Fruit fly (Drosophila melanogaster) whole organism, embryonic: ENCODE results near the gene Slh.

Experiments
- CG11504 ChIP-seq: fragments of 200-800 bp; sonication (Bioruptor generic); optimal IDR thresholded peaks from 3 replicates; lab custom pipeline; 2019; ENCODE audit warnings: missing biosample characterization, mild to moderate bottlenecking, missing genetic modification characterization, moderate library complexity
- CG13894 ChIP-seq: fragments of 200-800 bp; sonication (Bioruptor generic); optimal IDR thresholded peaks from 3 replicates; lab custom pipeline; 2018; ENCODE audit warnings: missing biosample characterization, mild to moderate bottlenecking, missing genetic modification characterization, moderate library complexity
- CG14965 ChIP-seq: fragments of 200-800 bp; sonication (Bioruptor generic); optimal IDR thresholded peaks from 2 replicates; lab custom pipeline; 2016; ENCODE audit warnings: missing biosample characterization, missing genetic modification characterization, borderline replicate concordance
- CG16863 ChIP-seq: fragments of 200-800 bp; sonication (Bioruptor generic); optimal IDR thresholded peaks from 3 replicates; lab custom pipeline; 2016; ENCODE audit warnings: missing biosample characterization, missing genetic modification characterization
- CG17829 ChIP-seq: fragments of 200-800 bp; optimal IDR thresholded peaks from 2 replicates; lab custom pipeline; 2019; ENCODE audit warnings: missing biosample characterization, mild to moderate bottlenecking, missing genetic modification characterization, moderate library complexity
- CG17912 ChIP-seq: fragments of 200-800 bp; sonication (Bioruptor generic); optimal IDR thresholded peaks from 2 replicates; lab custom pipeline; 2018; ENCODE audit warnings: missing biosample characterization, mild to moderate bottlenecking, missing genetic modification characterization
- CG4282 ChIP-seq: fragments of 200-800 bp; sonication (Bioruptor generic); optimal IDR thresholded peaks from 2 replicates; lab custom pipeline; 2016; ENCODE audit warnings: missing biosample characterization, missing genetic modification characterization
- CG4360 ChIP-seq: fragments of 200-800 bp; sonication (Bioruptor generic); IDR thresholded peaks from 2 replicates; pipeline ENCODE4 v1.3.6; 2022; ENCODE audit warnings: missing biosample characterization, missing genetic modification characterization
- CG5953 ChIP-seq: fragments of 200-800 bp; sonication (Bioruptor generic); IDR thresholded peaks from 2 replicates; pipeline ENCODE4 v1.3.6; 2022; ENCODE audit warnings: missing biosample characterization, missing genetic modification characterization
- CG6854 ChIP-seq: fragments of 200-800 bp; sonication (Bioruptor generic); optimal IDR thresholded peaks from 3 replicates; lab custom pipeline; 2017; ENCODE audit warnings: missing biosample characterization, mild to moderate bottlenecking, missing genetic modification characterization
- CG9609 ChIP-seq: fragments of 200-800 bp; sonication (Bioruptor generic); optimal IDR thresholded peaks from 3 replicates; lab custom pipeline; 2016; ENCODE audit warnings: missing biosample characterization, missing genetic modification characterization
- CG9876 ChIP-seq: fragments of 200-800 bp; sonication (Bioruptor generic); optimal IDR thresholded peaks from 2 replicates; lab custom pipeline; 2016; ENCODE audit warnings: missing biosample characterization, missing genetic modification characterization
- D ChIP-seq, 2 experiments: fragments of 200-800 bp in 1 of 2; fragments of >200 bp in 1 of 2; sonication (Bioruptor generic) in 1 of 2; optimal IDR thresholded peaks; 2 replicates in 1 of 2; 3 replicates in 1 of 2; lab custom pipeline; 2017; ENCODE audit warnings: mild to moderate bottlenecking in 1 of 2, missing biosample characterization in 1 of 2, missing genetic modification characterization in 1 of 2, missing genetic modification reagents in 1 of 2
- Doc2 ChIP-seq: fragments of 200-800 bp; sonication (Bioruptor generic); IDR thresholded peaks from 2 replicates; pipeline ENCODE4 v1.3.6; 2022; ENCODE audit warnings: missing biosample characterization, missing genetic modification characterization
- Doc3 ChIP-seq: fragments of 200-800 bp; sonication (Bioruptor generic); IDR thresholded peaks from 3 replicates; pipeline ENCODE4 v1.3.6; 2022; ENCODE audit warnings: missing biosample characterization, missing genetic modification characterization; ENCODE audit not compliant: partially characterized antibody
- Dp ChIP-seq: fragments of 200-800 bp; sonication (Bioruptor generic); optimal IDR thresholded peaks from 2 replicates; lab custom pipeline; 2018; ENCODE audit warnings: missing biosample characterization, mild to moderate bottlenecking, missing genetic modification characterization, moderate library complexity
- E2f1 ChIP-seq: fragments of 200-800 bp; sonication (Bioruptor generic); IDR thresholded peaks from 2 replicates; pipeline ENCODE4 v1.3.6; 2022; ENCODE audit warnings: missing biosample characterization, missing genetic modification characterization
- Fer3 ChIP-seq: fragments of 200-800 bp; sonication (Bioruptor generic); optimal IDR thresholded peaks from 2 replicates; lab custom pipeline; 2018; ENCODE audit warnings: missing biosample characterization, mild to moderate bottlenecking, missing genetic modification characterization, moderate library complexity
- Mad ChIP-seq: fragments of 200-800 bp; sonication (Bioruptor generic); optimal IDR thresholded peaks from 2 replicates; lab custom pipeline; 2016; ENCODE audit warnings: missing biosample characterization, missing genetic modification characterization
- NK7.1 ChIP-seq: fragments of 200-800 bp; sonication (Bioruptor generic); optimal IDR thresholded peaks from 3 replicates; lab custom pipeline; 2016; ENCODE audit warnings: missing biosample characterization, missing genetic modification characterization
- Rfx ChIP-seq: fragments of 200-800 bp; sonication (Bioruptor generic); IDR thresholded peaks from 2 replicates; pipeline ENCODE4 v1.3.6; 2022; ENCODE audit warnings: missing biosample characterization, missing genetic modification characterization
- Sox102F ChIP-seq: fragments of 200-800 bp; sonication (Bioruptor generic); optimal IDR thresholded peaks from 2 replicates; lab custom pipeline; 2018; ENCODE audit warnings: missing biosample characterization, mild to moderate bottlenecking, missing genetic modification characterization, moderate library complexity
- Tbp ChIP-seq: fragments of >200 bp; optimal IDR thresholded peaks from 2 replicates; lab custom pipeline; 2018; ENCODE audit warnings: missing biosample characterization, missing genetic modification characterization
- Usf ChIP-seq: fragments of 200-800 bp; sonication (Bioruptor generic); optimal IDR thresholded peaks from 2 replicates; lab custom pipeline; 2017; ENCODE audit warnings: missing genotype, missing biosample characterization, missing genetic modification characterization
- Vsx1 ChIP-seq: fragments of 200-800 bp; sonication (Bioruptor generic); optimal IDR thresholded peaks from 2 replicates; lab custom pipeline; 2017; ENCODE audit warnings: missing biosample characterization, mild to moderate bottlenecking, missing genetic modification characterization, missing genetic modification reagents
- ab ChIP-seq: fragments of 200-800 bp; sonication (Bioruptor generic); optimal IDR thresholded peaks from 2 replicates; lab custom pipeline; 2016; ENCODE audit warnings: missing biosample characterization, missing genetic modification characterization
- ase ChIP-seq: fragments of 200-800 bp; sonication (Bioruptor generic); IDR thresholded peaks from 3 replicates; pipeline ENCODE4 v1.3.6; 2022; ENCODE audit warnings: missing biosample characterization, missing genetic modification characterization
- br ChIP-seq: fragments of >200 bp; optimal IDR thresholded peaks from 2 replicates; lab custom pipeline; 2017
- chm ChIP-seq: fragments of 200-800 bp; sonication (Bioruptor generic); IDR thresholded peaks from 2 replicates; pipeline ENCODE4 v1.3.6; 2022; ENCODE audit warnings: missing biosample characterization, missing genetic modification characterization
- dmrt11E ChIP-seq: fragments of 200-800 bp; sonication (Bioruptor generic); optimal IDR thresholded peaks from 3 replicates; lab custom pipeline; 2018; ENCODE audit warnings: missing biosample characterization, mild to moderate bottlenecking, missing genetic modification characterization, moderate library complexity
- dysf ChIP-seq: fragments of 200-800 bp; sonication (Bioruptor generic); IDR thresholded peaks from 3 replicates; pipeline ENCODE4 v1.3.6; 2022; ENCODE audit warnings: missing biosample characterization, missing genetic modification characterization
- fd64A ChIP-seq: fragments of 200-800 bp; sonication (Bioruptor generic); optimal IDR thresholded peaks from 3 replicates; lab custom pipeline; 2018; ENCODE audit warnings: missing biosample characterization, mild to moderate bottlenecking, missing genetic modification characterization
- fd96Cb ChIP-seq: fragments of 200-800 bp; sonication (Bioruptor generic); optimal IDR thresholded peaks from 2 replicates; lab custom pipeline; 2018; ENCODE audit warnings: missing biosample characterization, mild to moderate bottlenecking, missing genetic modification characterization, moderate library complexity
- klu ChIP-seq: fragments of 200-800 bp; sonication (Bioruptor generic); IDR thresholded peaks from 2 replicates; pipeline ENCODE4 v1.3.6; 2022; ENCODE audit warnings: missing biosample characterization, missing genetic modification characterization
- lilli ChIP-seq: fragments of 200-800 bp; sonication (Bioruptor generic); optimal IDR thresholded peaks from 3 replicates; lab custom pipeline; 2016; ENCODE audit warnings: missing biosample characterization, missing genetic modification characterization
- mld ChIP-seq: fragments of 200-800 bp; sonication (Bioruptor generic); IDR thresholded peaks from 3 replicates; pipeline ENCODE4 v1.3.6; 2022; ENCODE audit warnings: missing biosample characterization, missing genetic modification characterization; ENCODE audit not compliant: partially characterized antibody
- nerfin-1 ChIP-seq: fragments of 200-800 bp; sonication (Bioruptor generic); optimal IDR thresholded peaks from 3 replicates; lab custom pipeline; 2019; ENCODE audit warnings: missing biosample characterization, mild to moderate bottlenecking, missing genetic modification characterization, moderate library complexity
- nom ChIP-seq: fragments of 200-800 bp; sonication (Bioruptor generic); optimal IDR thresholded peaks from 2 replicates; lab custom pipeline; 2017; ENCODE audit warnings: missing biosample characterization, missing genetic modification characterization, mild to moderate bottlenecking, moderate library complexity, missing genetic modification reagents
- pros ChIP-seq: fragments of 200-800 bp; sonication (Bioruptor generic); optimal IDR thresholded peaks from 3 replicates; lab custom pipeline; 2019; ENCODE audit warnings: missing biosample characterization, mild to moderate bottlenecking, missing genetic modification characterization, moderate library complexity
- row ChIP-seq: fragments of 200-800 bp; sonication (Bioruptor generic); IDR thresholded peaks from 3 replicates; pipeline ENCODE4 v1.3.6; 2022; ENCODE audit warnings: missing biosample characterization, missing genetic modification characterization
- sisA ChIP-seq: fragments of 200-800 bp; sonication (Bioruptor generic); IDR thresholded peaks from 2 replicates; pipeline ENCODE4 v1.3.6; 2022; ENCODE audit warnings: missing biosample characterization, missing genetic modification characterization
- slp2 ChIP-seq: fragments of 200-800 bp; sonication (Bioruptor generic); optimal IDR thresholded peaks from 2 replicates; lab custom pipeline; 2016; ENCODE audit warnings: missing biosample characterization, missing genetic modification characterization
- so ChIP-seq: fragments of 200-800 bp; sonication (Bioruptor generic); IDR thresholded peaks from 3 replicates; pipeline ENCODE4 v1.3.6; 2022; ENCODE audit warnings: missing biosample characterization, missing genetic modification characterization
- sob ChIP-seq: fragments of 200-800 bp; sonication (Bioruptor generic); IDR thresholded peaks from 2 replicates; pipeline ENCODE4 v1.3.6; 2022; ENCODE audit warnings: missing biosample characterization, missing genetic modification characterization
- ssp ChIP-seq: fragments of 200-800 bp; sonication (Bioruptor generic); IDR thresholded peaks from 2 replicates; pipeline ENCODE4 v1.3.6; 2022; ENCODE audit warnings: missing biosample characterization, missing genetic modification characterization
- tll ChIP-seq, 2 experiments: fragments of 200-800 bp in 1 of 2; fragments of >200 bp in 1 of 2; sonication (Bioruptor generic) in 1 of 2; optimal IDR thresholded peaks; 2 replicates each; lab custom pipeline; 2017 to 2019; ENCODE audit warnings: missing biosample characterization in 2 of 2, missing genetic modification characterization in 2 of 2, mild to moderate bottlenecking in 1 of 2, moderate library complexity in 1 of 2
- tna ChIP-seq: fragments of 200-800 bp; sonication (Bioruptor generic); IDR thresholded peaks from 2 replicates; pipeline ENCODE4 v1.3.6; 2022; ENCODE audit warnings: missing biosample characterization, missing genetic modification characterization; ENCODE audit not compliant: partially characterized antibody
- tup ChIP-seq: fragments of 200-800 bp; sonication (Bioruptor generic); optimal IDR thresholded peaks from 2 replicates; lab custom pipeline; 2016; ENCODE audit warnings: missing biosample characterization, mild to moderate bottlenecking, missing genetic modification characterization, moderate library complexity
- wek ChIP-seq: fragments of 200-800 bp; sonication (Bioruptor generic); optimal IDR thresholded peaks from 3 replicates; lab custom pipeline; 2018; ENCODE audit warnings: missing biosample characterization, mild to moderate bottlenecking, missing genetic modification characterization, moderate library complexity
- zfh2 ChIP-seq: fragments of 200-800 bp; sonication (Bioruptor generic); optimal IDR thresholded peaks from 2 replicates; lab custom pipeline; 2016; ENCODE audit warnings: missing biosample characterization, missing genetic modification characterization

The Slh gene

dm6 chr2L:2467722-2468372 is 24.6 kb downstream of the Slh start (continued):
- TF ChIP-seq CG11504 (tag; lab: Kevin White, UChicago) (peak; percentile 63), row (GFP tag; lab: Robert Waterston, UW) (peak; percentile 63), so (GFP tag; lab: Robert Waterston, UW) (0 out of 3 replicates have a peak, but pooled peaks have one; percentile 33), ab (no peak), D (optimal IDR thresholded peaks at IDR 0.05; lab: Kevin White, UChicago) (no peak), D (GFP tag; optimal IDR thresholded peaks at IDR 0.05; lab: Kevin White, UChicago) (no peak), Doc3 (no peak), ase (GFP tag; lab: Robert Waterston, UW) (peak; percentile 41; the same call in 2 of the 3 replicates), Rfx (GFP tag; lab: Robert Waterston, UW) (peak; percentile 68), Tbp (GFP tag; lab: Kevin White, UChicago) (no peak), sob (peak; percentile 60), Dp (GFP tag; lab: Kevin White, UChicago) (no peak), CG13894 (peak; percentile 61), CG4282 (no peak), NK7.1 (GFP tag; lab: Kevin White, UChicago) (no peak), fd96Cb (tag; lab: Kevin White, UChicago) (peak; percentile 5), CG9876 (no peak), nom (no peak), zfh2 (GFP tag; lab: Kevin White, UChicago) (no peak), klu (no peak), lilli (GFP tag; lab: Kevin White, UChicago) (no peak), pros (GFP tag; lab: Kevin White, UChicago) (no peak), Fer3 (tag; lab: Kevin White, UChicago) (peak; percentile 35), tup (GFP tag; lab: Kevin White, UChicago) (no peak), CG16863 (GFP tag; lab: Kevin White, UChicago) (no peak), E2f1 (GFP tag; lab: Robert Waterston, UW) (peak; percentile 25; the same call in 1 of the 2 replicates), Mad (GFP tag; lab: Kevin White, UChicago) (no peak), CG5953 (GFP tag; lab: Robert Waterston, UW) (no peak), Usf (GFP tag; lab: Kevin White, UChicago) (no peak), Sox102F (GFP tag; lab: Kevin White, UChicago) (peak; percentile 43), sisA (GFP tag; lab: Robert Waterston, UW) (peak; percentile 39; the same call in 1 of the 2 replicates), CG17829 (tag; lab: Kevin White, UChicago) (no peak), Vsx1 (GFP tag; lab: Kevin White, UChicago) (no peak), chm (GFP tag; lab: Robert Waterston, UW) (no peak), fd64A (no peak), tna (GFP tag; lab: Robert Waterston, UW) (no peak), dysf (peak; percentile 66; the same call in 2 of the 3 replicates), Doc2 (GFP tag; lab: Robert Waterston, UW) (no peak), mld (GFP tag; lab: Robert Waterston, UW) (no peak), br (lab: Kevin White, UChicago) (no peak), tll (GFP tag; optimal IDR thresholded peaks at IDR 0.05; lab: Kevin White, UChicago) (no peak), CG17912 (no peak), CG6854 (GFP tag; lab: Kevin White, UChicago) (no peak), slp2 (GFP tag; lab: Kevin White, UChicago) (no peak), wek (GFP tag; lab: Kevin White, UChicago) (no peak), dmrt11E (tag; lab: Kevin White, UChicago) (no peak), ssp (GFP tag; lab: Robert Waterston, UW) (no peak), CG14965 (no peak), CG9609 (GFP tag; lab: Kevin White, UChicago) (no peak), nerfin-1 (tag; lab: Kevin White, UChicago) (no peak), CG4360 (no peak)
